Worm (Caenorhabditis elegans) whole organism, mixed stage, embryonic: Measurements from ENCODE around the gene C15H9.11.

Experiments used
- nhr-76 ChIP-seq: sonication (generic microtip); optimal IDR thresholded peaks from 2 replicates; lab custom pipeline; 2017; ENCODE audit warnings: missing biosample characterization, missing genetic modification characterization
- sem-2 ChIP-seq: fragments of 200-800 bp; sonication (Bioruptor generic); optimal IDR thresholded peaks from 2 replicates; lab custom pipeline; 2018; ENCODE audit warnings: mild to moderate bottlenecking, missing genetic modification characterization, missing compliant biosample characterization
- snpc-4 ChIP-seq: fragments of 150-350 bp; optimal IDR thresholded peaks from 2 replicates; lab custom pipeline; 2014; ENCODE audit warnings: missing biosample characterization, missing genetic modification characterization

DNA sequence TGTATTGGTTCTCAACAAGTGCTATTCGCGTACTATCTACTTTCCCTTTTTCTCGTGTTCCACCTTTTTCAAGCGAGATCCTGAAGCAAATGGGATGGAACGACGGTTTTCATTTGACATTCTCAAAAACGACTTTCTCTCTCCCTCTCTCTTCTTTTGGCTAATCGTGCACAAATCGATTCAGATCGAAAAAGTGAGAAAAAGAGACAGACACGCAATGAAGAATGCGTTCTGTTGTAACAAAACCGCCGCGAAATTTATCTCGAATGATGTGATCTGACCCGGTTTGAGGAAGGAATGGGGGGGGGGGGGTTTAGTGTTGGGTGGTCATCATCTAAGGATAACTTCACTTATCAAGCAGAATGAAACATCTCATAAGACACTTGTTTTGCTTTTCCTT is 38.8 kb downstream of the C15H9.11 start:
- TF ChIP-seq snpc-4 (tag; lab: Kevin White, UChicago) = no peak
- TF ChIP-seq nhr-76 = no peak
- TF ChIP-seq sem-2 = no peak
